Fruit fly (Drosophila melanogaster) whole organism, embryonic: ENCODE data around the gene CG5565.

Experiments used
- Atf6 ChIP-seq: fragments of 200-800 bp; sonication (Bioruptor generic); IDR thresholded peaks from 2 replicates; pipeline ENCODE4 v1.3.6; 2022; ENCODE audit warnings: missing biosample characterization, missing genetic modification characterization
- BEAF-32 ChIP-seq: fragments of 200-800 bp; sonication (Bioruptor generic); optimal IDR thresholded peaks from 3 replicates; lab custom pipeline; 2017; ENCODE audit warnings: missing biosample characterization, missing genetic modification characterization, mild to moderate bottlenecking, moderate library complexity, missing genetic modification reagents
- CG10321 ChIP-seq: fragments of 200-800 bp; sonication (Bioruptor generic); IDR thresholded peaks from 2 replicates; pipeline ENCODE4 v1.3.6; 2022; ENCODE audit warnings: missing biosample characterization, missing genetic modification characterization
- CG11504 ChIP-seq: fragments of 200-800 bp; sonication (Bioruptor generic); optimal IDR thresholded peaks from 3 replicates; lab custom pipeline; 2019; ENCODE audit warnings: missing biosample characterization, mild to moderate bottlenecking, missing genetic modification characterization, moderate library complexity
- CG12219 ChIP-seq: fragments of 200-800 bp; sonication (Bioruptor generic); optimal IDR thresholded peaks from 3 replicates; lab custom pipeline; 2018; ENCODE audit warnings: missing biosample characterization, mild to moderate bottlenecking, missing genetic modification characterization
- CG1233 ChIP-seq: fragments of 200-800 bp; sonication (Bioruptor generic); optimal IDR thresholded peaks from 4 replicates; lab custom pipeline; 2018; ENCODE audit warnings: missing biosample characterization, mild to moderate bottlenecking, missing genetic modification characterization
- CG13624 ChIP-seq: fragments of 200-800 bp; sonication (Bioruptor generic); optimal IDR thresholded peaks from 2 replicates; lab custom pipeline; 2016; ENCODE audit warnings: missing biosample characterization, missing genetic modification characterization
- CG15514 ChIP-seq: fragments of 200-800 bp; sonication (Bioruptor generic); optimal IDR thresholded peaks from 3 replicates; lab custom pipeline; 2017; ENCODE audit warnings: missing biosample characterization, missing genetic modification characterization, mild to moderate bottlenecking, moderate library complexity, missing genetic modification reagents
- CG1603 ChIP-seq: fragments of 200-800 bp; sonication (Bioruptor generic); optimal IDR thresholded peaks from 2 replicates; lab custom pipeline; 2019; ENCODE audit warnings: missing biosample characterization, mild to moderate bottlenecking, missing genetic modification characterization, moderate library complexity
- CG16815 ChIP-seq: fragments of 200-800 bp; sonication (Bioruptor generic); optimal IDR thresholded peaks from 3 replicates; lab custom pipeline; 2017; ENCODE audit warnings: missing biosample characterization, mild to moderate bottlenecking, missing genetic modification characterization
- CG1832 ChIP-seq: fragments of 200-800 bp; sonication (Bioruptor generic); optimal IDR thresholded peaks from 2 replicates; lab custom pipeline; 2017; ENCODE audit warnings: missing biosample characterization, mild to moderate bottlenecking, missing genetic modification characterization, inconsistent platforms
- CG2202 ChIP-seq: fragments of 200-800 bp; sonication (Bioruptor generic); optimal IDR thresholded peaks from 2 replicates; lab custom pipeline; 2018; ENCODE audit warnings: missing biosample characterization, mild to moderate bottlenecking, missing genetic modification characterization
- CG2875 ChIP-seq: fragments of 200-800 bp; sonication (Bioruptor generic); optimal IDR thresholded peaks from 2 replicates; lab custom pipeline; 2017; ENCODE audit warnings: missing biosample characterization, mild to moderate bottlenecking, missing genetic modification characterization, missing genetic modification reagents
- CG34224 ChIP-seq: fragments of 200-800 bp; sonication (Bioruptor generic); IDR thresholded peaks from 3 replicates; pipeline ENCODE4 v1.3.6; 2022; ENCODE audit warnings: missing biosample characterization, missing genetic modification characterization; ENCODE audit not compliant: partially characterized antibody
- CG6654 ChIP-seq: fragments of 200-800 bp; sonication (Bioruptor generic); optimal IDR thresholded peaks from 2 replicates; lab custom pipeline; 2017; ENCODE audit warnings: missing biosample characterization, mild to moderate bottlenecking, missing genetic modification characterization
- CG7357 ChIP-seq: fragments of 200-800 bp; sonication (Bioruptor generic); IDR thresholded peaks from 3 replicates; pipeline ENCODE4 v1.3.6; 2022; ENCODE audit warnings: missing biosample characterization, missing genetic modification characterization
- CG8089 ChIP-seq: fragments of 200-800 bp; sonication (Bioruptor generic); optimal IDR thresholded peaks from 3 replicates; lab custom pipeline; 2016; ENCODE audit warnings: missing biosample characterization, missing genetic modification characterization
- Doc3 ChIP-seq: fragments of 200-800 bp; sonication (Bioruptor generic); IDR thresholded peaks from 3 replicates; pipeline ENCODE4 v1.3.6; 2022; ENCODE audit warnings: missing biosample characterization, missing genetic modification characterization; ENCODE audit not compliant: partially characterized antibody
- Dref ChIP-seq: fragments of 200-800 bp; sonication (Bioruptor generic); IDR thresholded peaks from 2 replicates; pipeline ENCODE4 v1.3.6; 2022; ENCODE audit warnings: missing biosample characterization, missing genetic modification characterization
- E2f2 ChIP-seq: fragments of 200-800 bp; sonication (Bioruptor generic); IDR thresholded peaks from 2 replicates; pipeline ENCODE4 v1.3.6; 2022; ENCODE audit warnings: missing biosample characterization, missing genetic modification characterization
- Ets65A ChIP-seq: fragments of 200-800 bp; sonication (Bioruptor generic); peaks from one replicate; lab custom pipeline; 2016; ENCODE audit warnings: missing biosample characterization, missing genetic modification characterization
- HHEX ChIP-seq: fragments of 200-800 bp; sonication (Bioruptor generic); optimal IDR thresholded peaks from 3 replicates; lab custom pipeline; 2017; ENCODE audit warnings: missing biosample characterization, mild to moderate bottlenecking, missing genetic modification characterization, missing genetic modification reagents
- Kr ChIP-seq: fragments of 200-800 bp; sonication (Bioruptor generic); optimal IDR thresholded peaks from 2 replicates; lab custom pipeline; 2017; ENCODE audit warnings: missing biosample characterization, mild to moderate bottlenecking, missing genetic modification characterization
- Med ChIP-seq: fragments of 200-800 bp; sonication (Bioruptor generic); peaks from one replicate; lab custom pipeline; 2016; ENCODE audit warnings: missing biosample characterization, missing genetic modification characterization, mild to moderate bottlenecking, inconsistent platforms, moderate library complexity
- Oaz ChIP-seq: fragments of 200-800 bp; sonication (Bioruptor generic); IDR thresholded peaks from 2 replicates; pipeline ENCODE4 v1.3.6; 2022; ENCODE audit warnings: missing biosample characterization, missing genetic modification characterization
- Poxn ChIP-seq: fragments of 200-800 bp; sonication (Bioruptor generic); IDR thresholded peaks from 2 replicates; pipeline ENCODE4 v1.3.6; 2022; ENCODE audit warnings: missing biosample characterization, missing genetic modification characterization
- Vsx1 ChIP-seq: fragments of 200-800 bp; sonication (Bioruptor generic); optimal IDR thresholded peaks from 2 replicates; lab custom pipeline; 2017; ENCODE audit warnings: missing biosample characterization, mild to moderate bottlenecking, missing genetic modification characterization, missing genetic modification reagents
- Xrp1 ChIP-seq: fragments of 200-800 bp; sonication (Bioruptor generic); IDR thresholded peaks from 2 replicates; pipeline ENCODE4 v1.3.6; 2022; ENCODE audit warnings: missing biosample characterization, missing genetic modification characterization
- ara ChIP-seq: fragments of 200-800 bp; sonication (Bioruptor generic); IDR thresholded peaks from 2 replicates; pipeline ENCODE4 v1.3.6; 2022; ENCODE audit warnings: missing biosample characterization, missing genetic modification characterization
- ase ChIP-seq: fragments of 200-800 bp; sonication (Bioruptor generic); IDR thresholded peaks from 3 replicates; pipeline ENCODE4 v1.3.6; 2022; ENCODE audit warnings: missing biosample characterization, missing genetic modification characterization
- bbx ChIP-seq: fragments of 200-800 bp; sonication (Bioruptor generic); IDR thresholded peaks from 2 replicates; pipeline ENCODE4 v1.3.6; 2022; ENCODE audit warnings: missing biosample characterization, missing genetic modification characterization; ENCODE audit not compliant: partially characterized antibody
- dmrt99B ChIP-seq: fragments of 200-800 bp; sonication (Bioruptor generic); optimal IDR thresholded peaks from 2 replicates; lab custom pipeline; 2018; ENCODE audit warnings: missing biosample characterization, mild to moderate bottlenecking, missing genetic modification characterization, moderate library complexity
- ewg ChIP-seq: fragments of 200-800 bp; sonication (Bioruptor generic); optimal IDR thresholded peaks from 3 replicates; lab custom pipeline; 2017; ENCODE audit warnings: mild to moderate bottlenecking, missing biosample characterization, missing genetic modification reagents, missing genetic modification characterization
- gsb ChIP-seq: fragments of 200-800 bp; sonication (Bioruptor generic); IDR thresholded peaks from 2 replicates; pipeline ENCODE4 v1.3.6; 2022; ENCODE audit warnings: missing biosample characterization, missing genetic modification characterization
- hbn ChIP-seq: fragments of 200-800 bp; sonication (Bioruptor generic); IDR thresholded peaks from 2 replicates; pipeline ENCODE4 v1.3.6; 2022; ENCODE audit warnings: missing biosample characterization, missing genetic modification characterization; ENCODE audit not compliant: partially characterized antibody
- jumu ChIP-seq: fragments of 200-800 bp; sonication (Bioruptor generic); optimal IDR thresholded peaks from 3 replicates; lab custom pipeline; 2016; ENCODE audit warnings: missing biosample characterization, missing genetic modification characterization
- lov ChIP-seq, 2 experiments: fragments of 200-800 bp in 1 of 2; fragments of >200 bp in 1 of 2; sonication (Bioruptor generic) in 1 of 2; IDR thresholded peaks in 1 of 2; optimal IDR thresholded peaks in 1 of 2; 2 replicates in 1 of 2; 3 replicates in 1 of 2; pipeline versions ENCODE4 v1.3.6 to Lab custom; 2017 to 2022; ENCODE audit warnings: missing biosample characterization in 1 of 2, missing genetic modification characterization in 1 of 2
- luna ChIP-seq: fragments of 200-800 bp; sonication (Bioruptor generic); optimal IDR thresholded peaks from 2 replicates; lab custom pipeline; 2016; ENCODE audit warnings: missing biosample characterization, missing genetic modification characterization
- pan ChIP-seq, 4 experiments: fragments of >200 bp in 3 of 4; fragments of 200-800 bp in 1 of 4; sonication (Bioruptor generic) in 1 of 4; optimal IDR thresholded peaks in 3 of 4; IDR thresholded peaks in 1 of 4; 2 replicates each; pipeline versions ENCODE4 v1.3.6 to Lab custom; 2017 to 2022; ENCODE audit warnings: missing biosample characterization in 2 of 4, missing genetic modification characterization in 2 of 4, mixed read lengths in 1 of 4
- pb ChIP-seq: fragments of 200-800 bp; sonication (Bioruptor generic); optimal IDR thresholded peaks from 3 replicates; lab custom pipeline; 2016; ENCODE audit warnings: missing biosample characterization, missing genetic modification characterization
- pho ChIP-seq: fragments of 200-800 bp; sonication (Bioruptor generic); optimal IDR thresholded peaks from 2 replicates; lab custom pipeline; 2016; ENCODE audit warnings: missing biosample characterization, missing genetic modification characterization
- phol ChIP-seq: fragments of 200-800 bp; sonication (Bioruptor generic); optimal IDR thresholded peaks from 3 replicates; lab custom pipeline; 2018; ENCODE audit warnings: missing biosample characterization, mild to moderate bottlenecking, missing genetic modification characterization, moderate library complexity
- pum ChIP-seq: fragments of 200-800 bp; sonication (Bioruptor generic); optimal IDR thresholded peaks from 2 replicates; lab custom pipeline; 2016; ENCODE audit warnings: missing biosample characterization, missing genetic modification characterization
- sens ChIP-seq: fragments of 200-800 bp; sonication (Bioruptor generic); peaks from one replicate; lab custom pipeline; 2016; ENCODE audit warnings: missing biosample characterization, missing genetic modification characterization
- so ChIP-seq: fragments of 200-800 bp; sonication (Bioruptor generic); IDR thresholded peaks from 3 replicates; pipeline ENCODE4 v1.3.6; 2022; ENCODE audit warnings: missing biosample characterization, missing genetic modification characterization
- sqz ChIP-seq: fragments of 200-800 bp; sonication (Bioruptor generic); optimal IDR thresholded peaks from 3 replicates; lab custom pipeline; 2018; ENCODE audit warnings: missing biosample characterization, mild to moderate bottlenecking, missing genetic modification characterization
- unc-4 ChIP-seq: fragments of 200-800 bp; sonication (Bioruptor generic); IDR thresholded peaks from 2 replicates; pipeline ENCODE4 v1.3.6; 2022; ENCODE audit warnings: missing biosample characterization, missing genetic modification characterization; ENCODE audit not compliant: partially characterized antibody
- vvl ChIP-seq: fragments of 200-800 bp; sonication (Bioruptor generic); IDR thresholded peaks from 2 replicates; pipeline ENCODE4 v1.3.6; 2022; ENCODE audit warnings: missing biosample characterization, missing genetic modification characterization

The CG5565 gene

DNA sequence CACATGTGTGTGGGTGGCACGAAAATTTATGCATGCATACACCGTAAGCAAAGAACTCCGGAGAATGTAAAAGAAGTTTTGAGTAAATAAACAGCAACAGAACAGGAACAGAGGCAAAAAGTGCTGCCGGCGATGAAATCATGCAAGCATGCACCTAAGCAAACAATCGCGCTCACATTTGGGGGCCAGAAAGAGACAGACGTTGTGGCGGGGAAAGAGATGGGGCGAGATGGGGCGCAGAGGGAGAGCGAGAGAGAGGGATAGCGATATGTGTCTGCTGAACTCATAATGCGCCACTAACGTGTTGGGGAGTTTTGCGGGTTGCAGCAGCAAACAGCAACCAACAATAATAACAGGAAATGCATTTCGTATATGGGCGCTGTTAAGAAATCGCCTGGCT is 43.7 kb upstream of the CG5565 start (continued):
- no peak for TF ChIP-seq Vsx1 (GFP tag; lab: Kevin White, UChicago)
- peak; percentile 74 for TF ChIP-seq CG1832 (GFP tag; lab: Kevin White, UChicago)
- TF ChIP-seq phol (tag; lab: Kevin White, UChicago): no peak
- 0 out of 3 replicates have a peak, but pooled peaks have one; percentile 7 for TF ChIP-seq so (GFP tag; lab: Robert Waterston, UW)
- peak; percentile 61 for TF ChIP-seq CG10321 (GFP tag; lab: Robert Waterston, UW)
- TF ChIP-seq CG7357 (GFP tag; lab: Robert Waterston, UW): no peak
- TF ChIP-seq Ets65A (GFP tag; lab: Kevin White, UChicago): peak; percentile 54
- peak; percentile 24 for TF ChIP-seq CG8089 (GFP tag; lab: Kevin White, UChicago)
- peak; percentile 14 for TF ChIP-seq CG2202
- TF ChIP-seq bbx: 0 out of 2 replicates have a peak, but pooled peaks have one; percentile 9
- TF ChIP-seq Med (GFP tag; lab: Kevin White, UChicago): peak; percentile 68
- TF ChIP-seq, all 482 proteins: peak for 21

DNA sequence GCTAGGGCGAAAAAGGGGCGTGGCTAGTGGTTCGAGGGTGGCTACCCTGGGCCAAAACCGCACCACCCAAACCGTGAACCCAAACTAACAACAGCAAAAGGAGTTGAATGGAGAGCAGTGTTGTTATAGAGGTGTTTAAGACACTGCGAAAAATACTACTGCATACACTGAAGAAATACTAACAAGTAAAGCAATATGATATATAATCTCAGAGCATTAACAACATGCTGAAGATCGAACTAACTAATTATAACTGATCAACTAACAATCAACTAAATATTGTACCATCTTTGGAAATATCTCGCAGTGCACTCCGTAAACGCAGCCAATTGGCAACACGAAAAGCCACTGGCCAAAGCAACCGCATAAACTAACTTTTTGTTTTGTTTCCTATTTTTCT is 37.9 kb upstream of the CG5565 start:
- TF ChIP-seq CG15514 (GFP tag; lab: Kevin White, UChicago): no peak
- no peak for TF ChIP-seq E2f2 (GFP tag; lab: Robert Waterston, UW)
- TF ChIP-seq CG1603: peak; percentile 36
- TF ChIP-seq pb: no peak
- TF ChIP-seq CG34224 (GFP tag; lab: Robert Waterston, UW): no peak
- no peak for TF ChIP-seq CG16815 (GFP tag; lab: Kevin White, UChicago)
- TF ChIP-seq HHEX: no peak
- no peak for TF ChIP-seq Oaz (GFP tag; lab: Robert Waterston, UW)
- no peak for TF ChIP-seq pan (optimal IDR thresholded peaks at IDR 0.05; lab: Kevin White, UChicago)
- no peak for TF ChIP-seq pan (GFP tag; optimal IDR thresholded peaks at IDR 0.05 in 1 of 2, IDR thresholded peaks at IDR 0.05 in 1 of 2)
- TF ChIP-seq ewg (GFP tag; lab: Kevin White, UChicago): no peak
- TF ChIP-seq ase (GFP tag; lab: Robert Waterston, UW): no peak
- no peak for TF ChIP-seq Dref (GFP tag; lab: Robert Waterston, UW)
- no peak for TF ChIP-seq ara (GFP tag; lab: Robert Waterston, UW)
- TF ChIP-seq BEAF-32 (GFP tag; lab: Kevin White, UChicago): no peak
- TF ChIP-seq Med (GFP tag; lab: Kevin White, UChicago): peak; percentile 57
- no peak for TF ChIP-seq CG2875 (GFP tag; lab: Kevin White, UChicago)
- no peak for TF ChIP-seq pho (GFP tag; lab: Kevin White, UChicago)
- 0 out of 2 replicates have a peak, but pooled peaks have one; percentile 38 for TF ChIP-seq vvl (GFP tag; lab: Robert Waterston, UW)
- TF ChIP-seq Xrp1 (GFP tag; lab: Robert Waterston, UW): 0 out of 2 replicates have a peak, but pooled peaks have one; percentile 27
- TF ChIP-seq so (GFP tag; lab: Robert Waterston, UW): no peak
- TF ChIP-seq jumu (GFP tag; lab: Kevin White, UChicago): no peak
- no peak for TF ChIP-seq Poxn (GFP tag; lab: Robert Waterston, UW)
- peak; percentile 40 for TF ChIP-seq dmrt99B
- peak; percentile 10 for TF ChIP-seq sens (GFP tag; lab: Kevin White, UChicago)
- TF ChIP-seq hbn (GFP tag; lab: Robert Waterston, UW): no peak
- TF ChIP-seq CG12219: no peak
- TF ChIP-seq pum (GFP tag; lab: Kevin White, UChicago): no peak
- TF ChIP-seq Doc3 (GFP tag; lab: Robert Waterston, UW): no peak
- no peak for TF ChIP-seq Kr (GFP tag; lab: Kevin White, UChicago)
- no peak for TF ChIP-seq CG13624
- TF ChIP-seq CG6654 (GFP tag; lab: Kevin White, UChicago): no peak
- TF ChIP-seq luna (GFP tag; lab: Kevin White, UChicago): no peak
- TF ChIP-seq gsb (GFP tag; lab: Robert Waterston, UW): no peak
- peak; percentile 37 for TF ChIP-seq CG11504 (tag; lab: Kevin White, UChicago)
- TF ChIP-seq lov (optimal IDR thresholded peaks at IDR 0.05; lab: Kevin White, UChicago): no peak
- TF ChIP-seq lov (GFP tag; IDR thresholded peaks at IDR 0.05; lab: Robert Waterston, UW): no peak
- no peak for TF ChIP-seq CG1233 (GFP tag; lab: Kevin White, UChicago)
- no peak for TF ChIP-seq sqz (GFP tag; lab: Kevin White, UChicago)
- no peak for TF ChIP-seq Atf6 (GFP tag; lab: Robert Waterston, UW)
- TF ChIP-seq unc-4 (GFP tag; lab: Robert Waterston, UW): no peak
